Worm (Caenorhabditis elegans) whole organism, L1 larva: Measurements from ENCODE around the gene ndx-6.

ENCODE experiments used
- C16A3.4 ChIP-seq: fragments of 150-350 bp; optimal IDR thresholded peaks from 2 replicates; lab custom pipeline; 2014; ENCODE audit warnings: missing biosample characterization, missing genetic modification characterization
- F16B12.6 ChIP-seq: fragments of 150-350 bp; optimal IDR thresholded peaks from 2 replicates; lab custom pipeline; 2014; ENCODE audit warnings: missing biosample characterization, missing genetic modification characterization
- aha-1 ChIP-seq: fragments of 150-350 bp; optimal IDR thresholded peaks from 2 replicates; lab custom pipeline; 2014; ENCODE audit warnings: missing biosample characterization, missing genetic modification characterization
- aly-2 ChIP-seq: fragments of 150-350 bp; optimal IDR thresholded peaks from 2 replicates; lab custom pipeline; 2014; ENCODE audit warnings: missing biosample characterization, missing genetic modification characterization
- ceh-63 ChIP-seq: fragments of 200-800 bp; sonication (Bioruptor generic); optimal IDR thresholded peaks from 2 replicates; lab custom pipeline; 2018; ENCODE audit warnings: mild to moderate bottlenecking, missing genetic modification characterization, missing compliant biosample characterization
- ceh-8 ChIP-seq: fragments of 200-800 bp; sonication (Bioruptor generic); optimal IDR thresholded peaks from 2 replicates; lab custom pipeline; 2018; ENCODE audit warnings: mild to moderate bottlenecking, missing genetic modification characterization, moderate library complexity, missing compliant biosample characterization
- ceh-82 ChIP-seq, 3 experiments: fragments of 150-350 bp in 1 of 3; sonication (generic microtip) in 2 of 3; optimal IDR thresholded peaks; 2 replicates each; lab custom pipeline; 2014 to 2017; ENCODE audit warnings: missing biosample characterization in 3 of 3, missing genetic modification characterization in 3 of 3
- ceh-88 ChIP-seq: fragments of 200-800 bp; sonication (Bioruptor generic); IDR thresholded peaks from 2 replicates; pipeline ENCODE4 v1.3.6; 2022; ENCODE audit warnings: missing genetic modification characterization, missing compliant biosample characterization
- ceh-90 ChIP-seq: sonication (generic microtip); optimal IDR thresholded peaks from 2 replicates; lab custom pipeline; 2016; ENCODE audit warnings: missing genetic modification characterization, missing compliant biosample characterization
- ces-1 ChIP-seq: fragments of 150-350 bp; optimal IDR thresholded peaks from 2 replicates; lab custom pipeline; 2014; ENCODE audit warnings: missing biosample characterization, missing genetic modification reagents, missing genetic modification characterization
- efl-1 ChIP-seq, 4 experiments: fragments of 150-350 bp; optimal IDR thresholded peaks in 3 of 4; peaks in 1 of 4; 1 replicate in 1 of 4; 2 replicates in 3 of 4; lab custom pipeline; 2014; ENCODE audit warnings: missing biosample characterization in 2 of 4, missing genetic modification characterization in 2 of 4, missing genetic modification reagents in 2 of 4
- efl-3 ChIP-seq: fragments of 200-800 bp; sonication (Bioruptor generic); optimal IDR thresholded peaks from 2 replicates; lab custom pipeline; 2018; ENCODE audit warnings: mild to moderate bottlenecking, missing genetic modification characterization, missing compliant biosample characterization
- egl-27 ChIP-seq, 2 experiments: fragments of 150-350 bp in 1 of 2; sonication (generic microtip); optimal IDR thresholded peaks; 3 replicates each; lab custom pipeline; 2017 to 2018; ENCODE audit warnings: missing biosample characterization in 2 of 2, missing genetic modification characterization in 2 of 2, missing genetic modification reagents in 2 of 2
- elt-3 ChIP-seq, 6 experiments: fragments of 150-350 bp in 1 of 6; sonication (generic microtip); optimal IDR thresholded peaks; 2 replicates each; lab custom pipeline; 2017 to 2018; ENCODE audit warnings: missing biosample characterization in 6 of 6, missing genetic modification characterization in 6 of 6, inconsistent platforms in 1 of 6
- ets-5 ChIP-seq: fragments of 200-800 bp; sonication (Bioruptor generic); IDR thresholded peaks from 2 replicates; pipeline ENCODE4 v1.3.6; 2022; ENCODE audit warnings: missing genetic modification characterization, missing compliant biosample characterization
- fkh-10 ChIP-seq: sonication (generic microtip); optimal IDR thresholded peaks from 2 replicates; lab custom pipeline; 2017; ENCODE audit warnings: missing biosample characterization, missing genetic modification reagents, missing genetic modification characterization
- fkh-4 ChIP-seq: sonication (generic microtip); optimal IDR thresholded peaks from 2 replicates; lab custom pipeline; 2016; ENCODE audit warnings: missing compliant biosample characterization, missing genetic modification characterization, borderline replicate concordance
- fos-1 ChIP-seq: fragments of 150-350 bp; optimal IDR thresholded peaks from 2 replicates; lab custom pipeline; 2014; ENCODE audit warnings: missing biosample characterization, missing genetic modification characterization
- grh-1 ChIP-seq: fragments of 200-800 bp; sonication (Bioruptor generic); IDR thresholded peaks from 2 replicates; pipeline ENCODE4 v1.3.6; 2022; ENCODE audit warnings: missing genetic modification reagents, missing genetic modification characterization, missing compliant biosample characterization
- hpl-2 ChIP-seq: fragments of 150-350 bp; optimal IDR thresholded peaks from 2 replicates; lab custom pipeline; 2014; ENCODE audit warnings: missing biosample characterization, missing genetic modification reagents, missing genetic modification characterization
- lin-14 ChIP-seq: fragments of 200-800 bp; sonication (Bioruptor generic); optimal IDR thresholded peaks from 2 replicates; lab custom pipeline; 2018; ENCODE audit warnings: mild to moderate bottlenecking, missing genetic modification characterization, moderate library complexity, missing compliant biosample characterization
- lir-3 ChIP-seq: sonication (generic microtip); optimal IDR thresholded peaks from 2 replicates; lab custom pipeline; 2016; ENCODE audit warnings: mild to moderate bottlenecking, missing genetic modification characterization, moderate library complexity, missing compliant biosample characterization; ENCODE audit not compliant: poor library complexity
- lsy-2 ChIP-seq, 2 experiments: fragments of 150-350 bp; optimal IDR thresholded peaks; 2 replicates each; lab custom pipeline; 2014; ENCODE audit warnings: missing biosample characterization in 2 of 2, missing genetic modification characterization in 2 of 2
- mab-9 ChIP-seq: fragments of 200-800 bp; sonication (Bioruptor generic); IDR thresholded peaks from 2 replicates; pipeline ENCODE4 v1.3.6; 2022; ENCODE audit warnings: missing genetic modification reagents, missing genetic modification characterization, missing compliant biosample characterization
- mdl-1 ChIP-seq, 2 experiments: fragments of 150-350 bp; optimal IDR thresholded peaks; 2 replicates each; lab custom pipeline; 2014 to 2017; ENCODE audit warnings: missing biosample characterization in 2 of 2, missing genetic modification characterization in 2 of 2, inconsistent platforms in 1 of 2
- mef-2 ChIP-seq: fragments of 150-350 bp; optimal IDR thresholded peaks from 2 replicates; lab custom pipeline; 2014; ENCODE audit warnings: missing biosample characterization, missing genetic modification characterization
- mep-1 ChIP-seq: fragments of 150-350 bp; optimal IDR thresholded peaks from 2 replicates; lab custom pipeline; 2014; ENCODE audit warnings: missing biosample characterization, missing genetic modification characterization
- nhr-12 ChIP-seq: sonication (generic microtip); optimal IDR thresholded peaks from 2 replicates; lab custom pipeline; 2017; ENCODE audit warnings: missing biosample characterization, missing genetic modification characterization
- nhr-19 ChIP-seq: fragments of 200-800 bp; sonication (Bioruptor generic); conservative IDR thresholded peaks from 2 replicates; pipeline ENCODE4 v1.3.6; 2022; ENCODE audit warnings: missing genetic modification characterization, missing compliant biosample characterization
- nhr-20 ChIP-seq: sonication (generic microtip); optimal IDR thresholded peaks from 2 replicates; lab custom pipeline; 2016; ENCODE audit warnings: mild to moderate bottlenecking, missing genetic modification characterization, missing compliant biosample characterization
- nhr-28 ChIP-seq: fragments of 150-350 bp; optimal IDR thresholded peaks from 2 replicates; lab custom pipeline; 2014; ENCODE audit warnings: missing biosample characterization, missing genetic modification characterization
- nhr-77 ChIP-seq: fragments of 150-350 bp; optimal IDR thresholded peaks from 2 replicates; lab custom pipeline; 2014; ENCODE audit warnings: missing biosample characterization, missing genetic modification characterization
- nhr-84 ChIP-seq: sonication (generic microtip); optimal IDR thresholded peaks from 2 replicates; lab custom pipeline; 2017; ENCODE audit warnings: missing biosample characterization, missing genetic modification characterization
- nhr-85 ChIP-seq: sonication (generic microtip); peaks from one replicate; lab custom pipeline; 2016; ENCODE audit warnings: missing genetic modification characterization, inconsistent platforms, missing compliant biosample characterization
- nhr-90 ChIP-seq: sonication (generic microtip); optimal IDR thresholded peaks from 2 replicates; lab custom pipeline; 2016; ENCODE audit warnings: mild to moderate bottlenecking, missing genetic modification characterization, missing compliant biosample characterization; ENCODE audit not compliant: poor library complexity
- rnt-1 ChIP-seq: sonication (generic microtip); optimal IDR thresholded peaks from 2 replicates; lab custom pipeline; 2016; ENCODE audit warnings: mild to moderate bottlenecking, missing genetic modification characterization, moderate library complexity, missing compliant biosample characterization
- snpc-4 ChIP-seq: fragments of 150-350 bp; optimal IDR thresholded peaks from 2 replicates; lab custom pipeline; 2014; ENCODE audit warnings: missing biosample characterization, missing genetic modification characterization
- sptf-1 ChIP-seq: fragments of 150-350 bp; optimal IDR thresholded peaks from 2 replicates; lab custom pipeline; 2014; ENCODE audit warnings: missing biosample characterization, missing genetic modification characterization
- sup-37 ChIP-seq: fragments of 200-800 bp; sonication (Bioruptor generic); optimal IDR thresholded peaks from 2 replicates; lab custom pipeline; 2018; ENCODE audit warnings: mild to moderate bottlenecking, missing genetic modification characterization, missing compliant biosample characterization
- tbx-2 ChIP-seq: sonication (generic microtip); optimal IDR thresholded peaks from 2 replicates; lab custom pipeline; 2016; ENCODE audit warnings: missing genetic modification characterization, missing compliant biosample characterization
- unc-130 ChIP-seq: fragments of 150-350 bp; optimal IDR thresholded peaks from 2 replicates; lab custom pipeline; 2017; ENCODE audit warnings: missing biosample characterization, missing genetic modification characterization, inconsistent platforms
- unc-30 ChIP-seq: sonication (generic microtip); optimal IDR thresholded peaks from 2 replicates; lab custom pipeline; 2017; ENCODE audit warnings: missing biosample characterization, missing genetic modification characterization
- unc-98 ChIP-seq: fragments of 200-800 bp; sonication (Bioruptor generic); IDR thresholded peaks from 2 replicates; pipeline ENCODE4 v1.3.6; 2022; ENCODE audit warnings: missing genetic modification characterization, missing compliant biosample characterization
- vab-15 ChIP-seq: sonication (generic microtip); optimal IDR thresholded peaks from 2 replicates; lab custom pipeline; 2017; ENCODE audit warnings: missing genotype, mild to moderate bottlenecking, missing genetic modification characterization, missing compliant biosample characterization
- ztf-11 ChIP-seq, 2 experiments: sonication (generic microtip); optimal IDR thresholded peaks; 2 replicates each; lab custom pipeline; 2016 to 2017; ENCODE audit warnings: missing genetic modification characterization in 2 of 2, missing biosample characterization in 1 of 2, missing compliant biosample characterization in 1 of 2
- ztf-4 ChIP-seq: fragments of 150-350 bp; optimal IDR thresholded peaks from 2 replicates; lab custom pipeline; 2014; ENCODE audit warnings: missing biosample characterization, missing genetic modification characterization

Gene ndx-6

ce11 chrII:5399201-5399600, 9.5 kb upstream of the ndx-6 start, which contains the start of gene mog-5 (continued):
- peak; percentile 14 to 41 for TF ChIP-seq efl-1 (optimal IDR thresholded peaks at IDR 0.05; lab: Kevin White, UChicago)
- peak; percentile 36 to 93 for TF ChIP-seq efl-1 (GFP tag; optimal IDR thresholded peaks at IDR 0.05 in 1 of 2; lab: Kevin White, UChicago)
- no peak for TF ChIP-seq ets-5 (GFP tag; lab: Robert Waterston, UW)
- no peak for TF ChIP-seq lir-3 (tag; lab: Kevin White, UChicago)
- TF ChIP-seq unc-98 (GFP tag; lab: Robert Waterston, UW) = no peak
- TF ChIP-seq efl-3 (GFP tag; lab: Kevin White, UChicago) = no peak
- TF ChIP-seq ceh-63 = no peak
- 0 out of 2 replicates have a peak, but pooled peaks have one; percentile 10 for TF ChIP-seq nhr-19 (GFP tag; lab: Robert Waterston, UW)
- TF ChIP-seq ceh-8 (GFP tag; lab: Kevin White, UChicago) = no peak
- TF ChIP-seq nhr-28 (tag; lab: Kevin White, UChicago) = no peak
- no peak for TF ChIP-seq unc-30 (tag; lab: Kevin White, UChicago)
- peak; percentile 46 to 47 for TF ChIP-seq lsy-2 (tag; optimal IDR thresholded peaks at IDR 0.05; lab: Kevin White, UChicago)
- TF ChIP-seq vab-15 = no peak
- no peak for TF ChIP-seq grh-1 (GFP tag; lab: Robert Waterston, UW)
- TF ChIP-seq snpc-4 = peak; percentile 7
- no peak for TF ChIP-seq sup-37
- TF ChIP-seq ceh-88 (GFP tag; lab: Robert Waterston, UW) = no peak
- peak; percentile 32 for TF ChIP-seq nhr-90 (tag; lab: Kevin White, UChicago)
- TF ChIP-seq unc-130 (tag; lab: Kevin White, UChicago) = no peak
- TF ChIP-seq mef-2 (tag; lab: Kevin White, UChicago) = no peak
- no peak for TF ChIP-seq fkh-10 (GFP tag; lab: Kevin White, UChicago)
- TF ChIP-seq ces-1 = no peak
- no peak for TF ChIP-seq fkh-4
- peak; percentile 28 for TF ChIP-seq tbx-2 (tag; lab: Kevin White, UChicago)
- TF ChIP-seq ceh-82 (tag; optimal IDR thresholded peaks at IDR 0.05; lab: Kevin White, UChicago) = peak in 2 of 3 experiments; percentile 10 to 23
- TF ChIP-seq nhr-20 (tag; lab: Kevin White, UChicago) = peak; percentile 39
- no peak for TF ChIP-seq F16B12.6
- peak in 1 of 6 experiments; percentile 51 for TF ChIP-seq elt-3 (tag; optimal IDR thresholded peaks at IDR 0.05; lab: Kevin White, UChicago)
- no peak for TF ChIP-seq lin-14 (GFP tag; lab: Kevin White, UChicago)
- TF ChIP-seq nhr-85 = no peak
- TF ChIP-seq ztf-11 (tag; optimal IDR thresholded peaks at IDR 0.05; lab: Kevin White, UChicago) = no peak
- TF ChIP-seq nhr-12 (tag; lab: Kevin White, UChicago) = no peak
- no peak for TF ChIP-seq aly-2
- TF ChIP-seq aha-1 (tag; lab: Kevin White, UChicago) = no peak
- TF ChIP-seq sptf-1 = no peak

- TF ChIP-seq elt-3 (tag; optimal IDR thresholded peaks at IDR 0.05; lab: Kevin White, UChicago) (peak in 1 of 6 experiments; percentile 39), efl-1 (optimal IDR thresholded peaks at IDR 0.05; lab: Kevin White, UChicago) (no peak), efl-1 (GFP tag; optimal IDR thresholded peaks at IDR 0.05 in 1 of 2; lab: Kevin White, UChicago) (peak in 1 of 2 experiments; percentile 87), mab-9 (GFP tag; lab: Robert Waterston, UW) (no peak), fos-1 (tag; lab: Kevin White, UChicago) (no peak)
Observed at ce11 chrII:5398779-5399178, 9.1 kb upstream of the ndx-6 start, which contains the start of gene fbxl-3. TSS of gene fbxl-3 (minus strand) at chrII:5398902.

ce11 chrII:5395594-5395993, 5.9 kb upstream of the ndx-6 start, which contains the start of gene pink-1:
TSS of gene pink-1 (minus strand) at chrII:5395694.
- TF ChIP-seq mep-1 (tag; lab: Kevin White, UChicago) = no peak
- no peak for TF ChIP-seq nhr-84 (tag; lab: Kevin White, UChicago)
- no peak for TF ChIP-seq ceh-90 (tag; lab: Kevin White, UChicago)
- no peak for TF ChIP-seq rnt-1 (tag; lab: Kevin White, UChicago)
- TF ChIP-seq ztf-4 (tag; lab: Kevin White, UChicago) = no peak
- no peak for TF ChIP-seq egl-27 (tag; optimal IDR thresholded peaks at IDR 0.05; lab: Kevin White, UChicago)
- TF ChIP-seq C16A3.4 (tag; lab: Kevin White, UChicago) = no peak
- no peak for TF ChIP-seq aha-1 (tag; lab: Kevin White, UChicago)
- TF ChIP-seq mdl-1 (tag; optimal IDR thresholded peaks at IDR 0.05; lab: Kevin White, UChicago) = no peak
- no peak for TF ChIP-seq hpl-2 (GFP tag; lab: Kevin White, UChicago)
- TF ChIP-seq nhr-77 (tag; lab: Kevin White, UChicago) = no peak
- TF ChIP-seq, all 84 proteins: peak for 0
